Worm (Caenorhabditis elegans) whole organism, midembryonic: ENCODE results near the gene natc-1.

Experiments used
- T22C8.4 ChIP-seq: fragments of 200-800 bp; sonication (Bioruptor generic); IDR thresholded peaks from 2 replicates; pipeline ENCODE4 v1.3.6; 2022; ENCODE audit warnings: missing genetic modification characterization, missing compliant biosample characterization
- cog-1 ChIP-seq: sonication (generic microtip); optimal IDR thresholded peaks from 2 replicates; lab custom pipeline; 2016; ENCODE audit warnings: missing genetic modification characterization, missing compliant biosample characterization
- flt-1 ChIP-seq: fragments of 200-800 bp; sonication (Bioruptor generic); IDR thresholded peaks from 2 replicates; pipeline ENCODE4 v1.3.6; 2022; ENCODE audit warnings: missing genetic modification characterization, missing compliant biosample characterization
- klf-2 ChIP-seq: fragments of 200-800 bp; sonication (Bioruptor generic); conservative IDR thresholded peaks from 2 replicates; pipeline ENCODE4 v1.3.6; 2022; ENCODE audit warnings: missing genetic modification reagents, missing genetic modification characterization, missing compliant biosample characterization
- med-1 ChIP-seq: sonication (generic microtip); optimal IDR thresholded peaks from 2 replicates; lab custom pipeline; 2017; ENCODE audit warnings: missing genetic modification characterization, mild to moderate bottlenecking, missing compliant biosample characterization, antibody characterized with exemption, missing genetic modification reagents; ENCODE audit not compliant: insufficient read depth
- ref-1 ChIP-seq: fragments of 200-800 bp; sonication (Bioruptor generic); conservative IDR thresholded peaks from 2 replicates; pipeline ENCODE4 v1.3.6; 2022; ENCODE audit warnings: missing genetic modification reagents, missing genetic modification characterization, missing compliant biosample characterization
- tab-1 ChIP-seq: fragments of 200-800 bp; sonication (Bioruptor generic); IDR thresholded peaks from 2 replicates; pipeline ENCODE4 v1.3.6; 2022; ENCODE audit warnings: missing genetic modification characterization, missing compliant biosample characterization
- ztf-23 ChIP-seq: fragments of 200-800 bp; sonication (Bioruptor generic); IDR thresholded peaks from 2 replicates; pipeline ENCODE4 v1.3.6; 2022; ENCODE audit warnings: missing genetic modification reagents, missing genetic modification characterization, missing compliant biosample characterization
- ztf-29 ChIP-seq: fragments of 200-800 bp; sonication (Bioruptor generic); IDR thresholded peaks from 2 replicates; pipeline ENCODE4 v1.3.6; 2022; ENCODE audit warnings: missing genetic modification reagents, missing genetic modification characterization, missing compliant biosample characterization

DNA sequence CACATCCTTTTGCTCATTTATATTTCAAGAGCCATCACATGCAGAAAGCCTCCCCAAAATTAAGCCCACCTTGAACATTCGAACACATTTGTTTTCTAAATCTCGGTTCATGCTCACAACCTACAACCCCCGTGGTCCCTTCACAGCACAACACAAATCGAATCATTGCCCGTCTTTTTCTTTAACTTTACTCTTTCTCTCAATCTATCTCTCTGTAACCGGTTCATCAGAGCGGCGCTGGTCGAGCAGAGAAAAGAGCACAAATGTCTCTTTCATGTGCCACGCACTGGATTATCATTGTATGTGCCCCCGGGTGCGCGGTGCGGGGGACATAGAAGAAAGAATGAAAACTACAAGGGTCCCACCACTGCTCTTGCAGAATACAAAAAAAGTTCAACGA is 26.9 kb upstream of the natc-1 start:
- no peak for TF ChIP-seq tab-1 (GFP tag; lab: Robert Waterston, UW)
- TF ChIP-seq flt-1 (GFP tag; lab: Robert Waterston, UW): no peak
- TF ChIP-seq klf-2 (GFP tag; lab: Robert Waterston, UW): no peak
- no peak for TF ChIP-seq ztf-29 (GFP tag; lab: Robert Waterston, UW)
- no peak for TF ChIP-seq cog-1 (tag; lab: Kevin White, UChicago)
- TF ChIP-seq ztf-23 (GFP tag; lab: Robert Waterston, UW): no peak
- TF ChIP-seq T22C8.4 (GFP tag; lab: Robert Waterston, UW): no peak
- TF ChIP-seq med-1 (GFP tag; lab: Kevin White, UChicago): no peak
- TF ChIP-seq ref-1: no peak
